Worm (Caenorhabditis elegans): ENCODE measurements around the gene F26F2.4.

DNA sequence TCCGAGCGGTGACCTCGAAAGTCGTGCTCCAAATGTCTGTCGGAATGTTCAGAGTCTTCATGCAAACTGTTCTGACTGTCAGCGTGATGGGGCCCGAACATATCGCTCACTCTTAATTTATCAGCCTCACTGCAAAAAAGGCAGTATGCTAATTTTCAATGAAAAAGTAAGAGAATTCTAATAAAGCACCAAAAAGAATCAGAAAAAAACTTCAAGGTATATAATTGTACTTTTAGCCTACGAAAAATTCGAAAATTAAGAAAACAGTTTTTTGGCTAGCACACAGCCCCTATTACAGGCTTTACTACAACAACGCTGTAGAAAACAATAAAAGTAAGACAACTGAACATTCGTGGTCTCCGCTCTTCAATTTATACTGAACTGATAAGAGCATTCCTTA, 7.3 kb upstream of the F26F2.4 start, which contains the start of gene F26F2.1:
- TF ChIP-seq nhr-10 (tag; optimal IDR thresholded peaks at IDR 0.05) (no peak), snpc-4 (tag; optimal IDR thresholded peaks at IDR 0.05) (no peak), ztf-11 (tag; optimal IDR thresholded peaks at IDR 0.05) (no peak), nhr-237 (tag; optimal IDR thresholded peaks at IDR 0.05) (no peak), C34F6.9 (tag; optimal IDR thresholded peaks at IDR 0.05) (no peak)

Data from whole organism, L2 larva.